Worm (Caenorhabditis elegans): Measurements from ENCODE around the gene F38B7.3.

Gene F38B7.3

DNA sequence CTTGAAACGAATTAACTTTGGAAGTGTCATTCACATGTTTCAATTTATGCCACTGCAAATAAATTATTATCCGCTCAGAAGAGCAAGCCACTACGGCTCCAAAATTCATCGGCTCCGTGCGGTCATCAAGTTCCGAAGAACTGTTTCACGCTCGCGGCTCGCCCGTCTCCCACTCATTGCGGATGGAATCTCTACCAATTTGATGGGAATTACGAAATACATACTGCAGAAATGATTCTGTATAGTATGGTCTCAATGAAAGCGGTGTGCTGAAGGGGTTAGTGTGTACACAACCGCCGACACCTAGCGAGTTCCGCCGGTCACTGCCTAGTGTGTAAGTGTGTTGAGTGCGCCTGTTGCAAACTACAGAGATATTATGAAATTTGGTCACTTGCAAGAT lies 36.2 kb downstream of the F38B7.3 start (continued):
- TF ChIP-seq hpl-2 (GFP tag; optimal IDR thresholded peaks at IDR 0.05) (peak; percentile 56), rnt-1 (tag; optimal IDR thresholded peaks at IDR 0.05) (no peak), hlh-4 (tag; optimal IDR thresholded peaks at IDR 0.05) (no peak), unc-62 (GFP tag; optimal IDR thresholded peaks at IDR 0.05) (no peak), fkh-10 (GFP tag; optimal IDR thresholded peaks at IDR 0.05) (no peak), grh-1 (GFP tag; IDR thresholded peaks at IDR 0.05) (0 out of 2 replicates have a peak, but pooled peaks have one; percentile 28), nhr-47 (tag; optimal IDR thresholded peaks at IDR 0.05) (peak; percentile 54), nhr-85 (tag) (peak; percentile 87), nhr-90 (tag; optimal IDR thresholded peaks at IDR 0.05; ENCODE audit: poor library complexity) (peak; percentile 62), tbx-2 (tag; optimal IDR thresholded peaks at IDR 0.05) (no peak)

DNA sequence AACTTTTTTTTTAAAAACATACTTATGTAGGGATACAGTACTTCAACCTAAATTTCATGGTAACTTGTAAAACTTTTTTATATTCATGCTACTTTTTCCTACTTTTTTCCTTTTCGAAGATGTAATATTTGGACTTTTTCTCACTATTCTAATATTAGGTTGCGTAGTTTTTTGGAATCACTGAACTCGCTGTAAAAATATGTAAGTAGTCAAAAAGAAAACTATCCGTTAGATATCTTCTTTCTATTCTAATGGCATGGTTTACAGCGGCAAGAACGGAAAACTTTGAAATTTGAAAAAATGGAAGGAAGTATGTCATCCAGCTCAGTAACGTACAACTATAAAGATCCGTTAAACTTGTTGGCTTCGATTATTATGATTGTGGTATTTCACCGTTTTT lies 40.5 kb downstream of the F38B7.3 start, which contains the start of gene srx-82:
srx-82 (plus strand) TSS at position 301 of the 400 bp plus-strand sequence.
- TF ChIP-seq xbp-1 (tag; optimal IDR thresholded peaks at IDR 0.05) (no peak), mab-9 (GFP tag; IDR thresholded peaks at IDR 0.05) (no peak), egl-27 (tag; optimal IDR thresholded peaks at IDR 0.05) (no peak), lir-3 (tag; optimal IDR thresholded peaks at IDR 0.05; ENCODE audit: poor library complexity) (no peak), nhr-237 (tag; optimal IDR thresholded peaks at IDR 0.05) (no peak), alr-1 (tag; optimal IDR thresholded peaks at IDR 0.05; ENCODE audit: borderline replicate concordance) (no peak)

DNA sequence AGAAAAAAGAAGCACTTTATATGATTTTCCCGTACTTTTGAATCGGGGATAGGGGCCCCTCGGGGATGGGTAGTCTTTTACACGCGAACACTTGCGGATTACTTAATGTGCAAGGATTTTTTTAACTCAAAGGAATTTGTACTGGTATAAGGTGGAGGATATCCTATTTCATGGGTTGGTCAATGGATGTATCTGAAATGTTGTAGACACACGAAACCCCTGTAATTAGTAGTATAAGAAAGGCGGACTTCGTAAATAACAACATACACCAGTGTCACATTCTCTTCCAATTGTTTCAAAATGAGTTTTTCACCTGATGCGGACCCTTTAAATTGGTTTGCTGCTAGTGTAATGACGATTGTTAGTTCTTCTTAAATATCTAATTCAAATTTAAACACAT lies 44.5 kb downstream of the F38B7.3 start, which contains the start of gene srx-80:
srx-80 (plus strand) TSS at position 301 of the 400 bp plus-strand sequence.
- TF ChIP-seq aly-2 (tag; optimal IDR thresholded peaks at IDR 0.05) (no peak), efl-1 (optimal IDR thresholded peaks at IDR 0.05) (no peak), efl-1 (GFP tag; optimal IDR thresholded peaks at IDR 0.05 in 1 of 2) (peak in 1 of 2 experiments; percentile 75), snpc-4 (tag; optimal IDR thresholded peaks at IDR 0.05) (no peak), sptf-1 (tag; optimal IDR thresholded peaks at IDR 0.05) (no peak), nhr-90 (tag; optimal IDR thresholded peaks at IDR 0.05; ENCODE audit: poor library complexity) (no peak), snu-23 (GFP tag; optimal IDR thresholded peaks at IDR 0.05) (no peak), ama-1 (optimal IDR thresholded peaks at IDR 0.05) (no peak), blmp-1 (tag; optimal IDR thresholded peaks at IDR 0.05) (no peak), lin-39 (tag; optimal IDR thresholded peaks at IDR 0.05) (no peak)

DNA sequence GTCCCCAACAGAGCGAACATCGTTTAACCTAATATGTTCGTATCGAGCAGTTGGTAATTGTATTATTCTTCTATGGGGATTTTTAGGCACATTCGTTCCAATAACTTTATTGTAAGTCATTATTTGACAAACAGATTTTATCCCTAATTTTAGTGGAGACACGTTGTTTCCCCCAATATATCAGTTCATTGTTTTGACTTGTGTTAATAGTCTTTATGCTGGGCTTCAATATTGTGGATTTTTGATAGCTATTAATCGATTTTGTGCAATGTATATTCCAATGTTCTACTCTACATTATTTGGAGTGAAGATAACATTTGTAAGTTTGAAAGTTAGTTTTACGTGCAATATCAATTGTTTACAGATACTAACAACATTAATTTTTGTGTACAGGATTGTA lies 45.0 kb downstream of the F38B7.3 start:
- TF ChIP-seq ama-1 (optimal IDR thresholded peaks at IDR 0.05), result no peak
- no peak for TF ChIP-seq nhr-76 (tag; optimal IDR thresholded peaks at IDR 0.05)
- no peak for TF ChIP-seq hpl-2 (GFP tag; optimal IDR thresholded peaks at IDR 0.05)
- TF ChIP-seq Y116A8C.19 (tag; optimal IDR thresholded peaks at IDR 0.05; ENCODE audit: borderline replicate concordance), result no peak
- TF ChIP-seq nhr-12 (tag; optimal IDR thresholded peaks at IDR 0.05), result no peak
- TF ChIP-seq pag-3 (tag; optimal IDR thresholded peaks at IDR 0.05; ENCODE audit: borderline replicate concordance, insufficient read depth), result no peak
- no peak for TF ChIP-seq dsc-1 (tag; optimal IDR thresholded peaks at IDR 0.05)
- no peak for TF ChIP-seq zag-1 (tag; optimal IDR thresholded peaks at IDR 0.05)
- TF ChIP-seq lsy-2 (tag; optimal IDR thresholded peaks at IDR 0.05), result no peak
- TF ChIP-seq ceh-63 (GFP tag; optimal IDR thresholded peaks at IDR 0.05), result no peak
- TF ChIP-seq nhr-84 (tag; optimal IDR thresholded peaks at IDR 0.05), result no peak
- no peak for TF ChIP-seq F16B12.6 (tag; optimal IDR thresholded peaks at IDR 0.05)
- TF ChIP-seq ces-1 (GFP tag; optimal IDR thresholded peaks at IDR 0.05), result no peak
- TF ChIP-seq hlh-4 (tag; optimal IDR thresholded peaks at IDR 0.05), result no peak
- no peak for TF ChIP-seq unc-62 (GFP tag; optimal IDR thresholded peaks at IDR 0.05)

DNA sequence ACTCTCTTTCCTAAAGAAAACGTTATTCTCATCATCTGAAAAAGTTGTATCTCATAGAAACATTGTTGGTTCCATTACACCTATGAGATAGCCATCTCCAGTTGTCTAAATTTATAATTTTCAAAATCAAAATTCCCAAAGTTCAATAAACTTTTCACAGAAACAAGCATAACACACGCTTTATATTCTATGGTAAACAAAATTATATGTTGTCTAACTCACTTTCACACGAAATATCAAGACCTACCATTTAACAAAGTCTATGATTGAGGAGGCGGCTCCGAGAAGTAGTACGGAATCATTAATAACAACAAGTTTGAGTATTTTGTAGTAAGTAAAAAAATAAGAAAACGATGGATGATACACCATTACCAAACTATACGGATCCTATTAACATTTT lies 49.9 kb downstream of the F38B7.3 start, which contains the start of gene srx-84:
srx-84 (plus strand) TSS at position 301 of the 400 bp plus-strand sequence.
- no peak for TF ChIP-seq lir-3 (tag; optimal IDR thresholded peaks at IDR 0.05; ENCODE audit: poor library complexity)
- TF ChIP-seq efl-1 (optimal IDR thresholded peaks at IDR 0.05), result no peak
- no peak for TF ChIP-seq efl-1 (GFP tag; optimal IDR thresholded peaks at IDR 0.05 in 1 of 2)
